Worm (Caenorhabditis elegans) whole organism, mixed stage, embryonic: ENCODE measurements around the gene ZC239.5.

ENCODE experiments used
- ceh-39 ChIP-seq: fragments of 150-350 bp; optimal IDR thresholded peaks from 2 replicates; lab custom pipeline; 2014; ENCODE audit warnings: missing biosample characterization, missing genetic modification characterization
- elt-3 ChIP-seq: fragments of 150-350 bp; optimal IDR thresholded peaks from 2 replicates; lab custom pipeline; 2014; ENCODE audit warnings: missing biosample characterization, missing genetic modification characterization
- hlh-1 ChIP-seq: fragments of 150-350 bp; optimal IDR thresholded peaks from 2 replicates; lab custom pipeline; 2014; ENCODE audit warnings: missing biosample characterization, missing genetic modification reagents, missing genetic modification characterization
- mls-2 ChIP-seq: sonication (generic microtip); optimal IDR thresholded peaks from 2 replicates; lab custom pipeline; 2016; ENCODE audit warnings: mild to moderate bottlenecking, missing genetic modification characterization, moderate library complexity, missing compliant biosample characterization
- nhr-76 ChIP-seq: sonication (generic microtip); optimal IDR thresholded peaks from 2 replicates; lab custom pipeline; 2017; ENCODE audit warnings: missing biosample characterization, missing genetic modification characterization

ce11 chrII:3230422-3230821, 20.0 kb downstream of the ZC239.5 start, which contains the start of gene srh-297:
- TF ChIP-seq elt-3 (tag; lab: Kevin White, UChicago) (no peak), ceh-39 (no peak), mls-2 (tag; lab: Kevin White, UChicago) (no peak), hlh-1 (tag; lab: Kevin White, UChicago) (no peak), nhr-76 (tag; lab: Kevin White, UChicago) (no peak)
